Worm (Caenorhabditis elegans) whole organism, L3 larva: ENCODE data around the gene rla-2.

Experiments used
- R02D3.7 ChIP-seq: fragments of 150-350 bp; optimal IDR thresholded peaks from 2 replicates; lab custom pipeline; 2014; ENCODE audit warnings: missing biosample characterization, missing genetic modification characterization
- ZK546.5 ChIP-seq: sonication (generic microtip); optimal IDR thresholded peaks from 2 replicates; lab custom pipeline; 2017; ENCODE audit warnings: missing biosample characterization, missing genetic modification characterization
- ama-1 ChIP-seq: fragments of 150-350 bp; optimal IDR thresholded peaks from 2 replicates; lab custom pipeline; 2018
- ceh-16 ChIP-seq: sonication (generic microtip); optimal IDR thresholded peaks from 2 replicates; lab custom pipeline; 2017; ENCODE audit warnings: missing biosample characterization, missing genetic modification characterization
- ceh-28 ChIP-seq: fragments of 150-350 bp; optimal IDR thresholded peaks from 2 replicates; lab custom pipeline; 2014; ENCODE audit warnings: missing biosample characterization, missing genetic modification reagents, missing genetic modification characterization
- ceh-82 ChIP-seq: fragments of 150-350 bp; optimal IDR thresholded peaks from 2 replicates; lab custom pipeline; 2014; ENCODE audit warnings: missing biosample characterization, missing genetic modification characterization
- ceh-9 ChIP-seq: sonication (generic microtip); optimal IDR thresholded peaks from 2 replicates; lab custom pipeline; 2018; ENCODE audit warnings: missing biosample characterization, missing genetic modification characterization
- daf-12 ChIP-seq: fragments of 150-350 bp; optimal IDR thresholded peaks from 2 replicates; lab custom pipeline; 2014; ENCODE audit warnings: missing biosample characterization, missing genetic modification reagents, missing genetic modification characterization
- egl-27 ChIP-seq: sonication (generic microtip); optimal IDR thresholded peaks from 4 replicates; lab custom pipeline; 2017; ENCODE audit warnings: missing biosample characterization, missing genetic modification reagents, missing genetic modification characterization
- egl-5 ChIP-seq: fragments of 150-350 bp; optimal IDR thresholded peaks from 2 replicates; lab custom pipeline; 2017; ENCODE audit warnings: missing biosample characterization, missing genetic modification reagents, missing genetic modification characterization, inconsistent platforms
- elt-1 ChIP-seq: fragments of 150-350 bp; optimal IDR thresholded peaks from 2 replicates; lab custom pipeline; 2014; ENCODE audit warnings: missing biosample characterization, missing genetic modification characterization
- elt-2 ChIP-seq: sonication (generic microtip); optimal IDR thresholded peaks from 2 replicates; lab custom pipeline; 2016; ENCODE audit warnings: missing genetic modification reagents, mild to moderate bottlenecking, missing genetic modification characterization, missing compliant biosample characterization
- elt-3 ChIP-seq, 3 experiments: fragments of 150-350 bp in 1 of 3; sonication (generic microtip) in 2 of 3; optimal IDR thresholded peaks; 2 replicates in 2 of 3; 4 replicates in 1 of 3; lab custom pipeline; 2014 to 2017; ENCODE audit warnings: missing biosample characterization in 3 of 3, missing genetic modification characterization in 3 of 3
- fos-1 ChIP-seq: fragments of 150-350 bp; optimal IDR thresholded peaks from 2 replicates; lab custom pipeline; 2014; ENCODE audit warnings: missing biosample characterization, missing genetic modification characterization
- hmg-11 ChIP-seq: sonication (generic microtip); optimal IDR thresholded peaks from 2 replicates; lab custom pipeline; 2016; ENCODE audit warnings: missing genetic modification characterization, missing compliant biosample characterization
- lin-39 ChIP-seq: fragments of 150-350 bp; optimal IDR thresholded peaks from 2 replicates; lab custom pipeline; 2018; ENCODE audit warnings: missing biosample characterization, missing genetic modification reagents, missing genetic modification characterization
- lsy-12 ChIP-seq: sonication (generic microtip); optimal IDR thresholded peaks from 2 replicates; lab custom pipeline; 2016; ENCODE audit warnings: mild to moderate bottlenecking, missing genetic modification characterization, missing compliant biosample characterization
- mdl-1 ChIP-seq: fragments of 150-350 bp; optimal IDR thresholded peaks from 2 replicates; lab custom pipeline; 2014; ENCODE audit warnings: missing biosample characterization, missing genetic modification characterization
- nhr-11 ChIP-seq: fragments of 150-350 bp; optimal IDR thresholded peaks from 2 replicates; lab custom pipeline; 2014; ENCODE audit warnings: missing biosample characterization, missing genetic modification characterization
- nhr-23 ChIP-seq: fragments of 150-350 bp; optimal IDR thresholded peaks from 2 replicates; lab custom pipeline; 2014; ENCODE audit warnings: missing biosample characterization, missing genetic modification reagents, missing genetic modification characterization
- nhr-237 ChIP-seq: fragments of 150-350 bp; optimal IDR thresholded peaks from 2 replicates; lab custom pipeline; 2014; ENCODE audit warnings: missing biosample characterization, missing genetic modification characterization
- nhr-25 ChIP-seq: sonication (generic microtip); optimal IDR thresholded peaks from 2 replicates; lab custom pipeline; 2017; ENCODE audit warnings: missing biosample characterization, missing genetic modification characterization
- nhr-43 ChIP-seq: sonication (generic microtip); optimal IDR thresholded peaks from 2 replicates; lab custom pipeline; 2016; ENCODE audit warnings: mild to moderate bottlenecking, missing genetic modification characterization, missing compliant biosample characterization; ENCODE audit not compliant: poor library complexity, severe bottlenecking
- nhr-67 ChIP-seq: fragments of 150-350 bp; optimal IDR thresholded peaks from 2 replicates; lab custom pipeline; 2014; ENCODE audit warnings: missing biosample characterization, missing genetic modification characterization
- nhr-76 ChIP-seq: fragments of 150-350 bp; sonication (generic microtip); optimal IDR thresholded peaks from 5 replicates; lab custom pipeline; 2014; ENCODE audit warnings: missing biosample characterization, missing genetic modification characterization
- nhr-77 ChIP-seq: fragments of 150-350 bp; optimal IDR thresholded peaks from 2 replicates; lab custom pipeline; 2014; ENCODE audit warnings: missing biosample characterization, missing genetic modification characterization
- pha-4 ChIP-seq: fragments of 150-350 bp; optimal IDR thresholded peaks from 2 replicates; lab custom pipeline; 2014; ENCODE audit warnings: missing biosample characterization, missing genetic modification reagents, missing genetic modification characterization
- pqm-1 ChIP-seq: fragments of 150-350 bp; optimal IDR thresholded peaks from 2 replicates; lab custom pipeline; 2017; ENCODE audit warnings: missing biosample characterization, missing genetic modification characterization, inconsistent platforms
- skn-1 ChIP-seq: fragments of 150-350 bp; optimal IDR thresholded peaks from 2 replicates; lab custom pipeline; 2014; ENCODE audit warnings: missing biosample characterization, missing genetic modification characterization
- snpc-4 ChIP-seq: fragments of 150-350 bp; optimal IDR thresholded peaks from 2 replicates; lab custom pipeline; 2014; ENCODE audit warnings: missing biosample characterization, missing genetic modification characterization
- tbx-2 ChIP-seq: sonication (generic microtip); optimal IDR thresholded peaks from 2 replicates; lab custom pipeline; 2016; ENCODE audit warnings: mild to moderate bottlenecking, missing genetic modification characterization, missing compliant biosample characterization
- unc-62 ChIP-seq: fragments of 150-350 bp; sonication (generic microtip); optimal IDR thresholded peaks from 4 replicates; lab custom pipeline; 2014; ENCODE audit warnings: missing biosample characterization, missing genetic modification reagents, missing genetic modification characterization
- zag-1 ChIP-seq: fragments of 150-350 bp; optimal IDR thresholded peaks from 2 replicates; lab custom pipeline; 2014; ENCODE audit warnings: missing biosample characterization, missing genetic modification characterization
- ztf-11 ChIP-seq: fragments of 150-350 bp; optimal IDR thresholded peaks from 2 replicates; lab custom pipeline; 2014; ENCODE audit warnings: missing biosample characterization, missing genetic modification characterization
- ztf-4 ChIP-seq: fragments of 150-350 bp; optimal IDR thresholded peaks from 2 replicates; lab custom pipeline; 2014; ENCODE audit warnings: missing biosample characterization, missing genetic modification characterization

Gene rla-2

DNA sequence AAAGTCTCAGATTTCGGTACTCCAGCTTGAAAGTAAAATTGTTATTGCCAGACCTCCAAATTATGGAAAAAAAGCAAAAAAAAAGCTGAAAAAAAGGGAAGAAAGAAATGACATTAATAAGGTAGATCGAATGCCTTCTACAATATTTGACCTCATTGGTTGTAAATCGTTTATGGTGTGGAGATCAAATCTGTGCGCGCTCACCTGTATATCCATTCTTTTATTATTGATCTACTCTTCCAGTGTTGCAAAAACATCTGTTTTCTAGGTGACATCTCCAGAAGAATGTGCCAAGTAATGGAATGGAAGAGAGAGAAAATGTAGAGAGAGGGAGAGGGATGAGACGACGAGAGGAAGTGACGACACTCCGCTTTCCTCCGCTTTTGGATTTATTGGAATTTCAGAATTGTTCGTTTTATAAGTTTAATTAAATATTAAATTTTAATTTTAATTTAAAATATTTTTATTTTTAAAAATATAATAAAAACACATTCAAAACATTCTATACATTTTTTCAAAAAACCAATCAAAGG lies 45.7 kb upstream of the rla-2 start, which contains the start of the genes pik-1 and aptf-2:
Gene pik-1, plus strand, starts transcription at position 303 of the 533 bp plus-strand sequence.
Gene aptf-2, minus strand, starts transcription at position 313 of the 533 bp plus-strand sequence.
- TF ChIP-seq ceh-9 (no peak), unc-62 (GFP tag; lab: Kevin White, UChicago) (no peak), egl-5 (tag; lab: Kevin White, UChicago) (no peak), zag-1 (tag; lab: Kevin White, UChicago) (no peak), lsy-12 (tag; lab: Kevin White, UChicago) (no peak), fos-1 (tag; lab: Kevin White, UChicago) (no peak), ceh-16 (tag; lab: Kevin White, UChicago) (no peak), hmg-11 (tag; lab: Kevin White, UChicago) (peak; percentile 8), pha-4 (tag; lab: Kevin White, UChicago) (peak; percentile 47), elt-1 (tag; lab: Kevin White, UChicago) (no peak), ceh-82 (tag; lab: Kevin White, UChicago) (no peak), ama-1 (lab: Kevin White, UChicago) (no peak)

DNA sequence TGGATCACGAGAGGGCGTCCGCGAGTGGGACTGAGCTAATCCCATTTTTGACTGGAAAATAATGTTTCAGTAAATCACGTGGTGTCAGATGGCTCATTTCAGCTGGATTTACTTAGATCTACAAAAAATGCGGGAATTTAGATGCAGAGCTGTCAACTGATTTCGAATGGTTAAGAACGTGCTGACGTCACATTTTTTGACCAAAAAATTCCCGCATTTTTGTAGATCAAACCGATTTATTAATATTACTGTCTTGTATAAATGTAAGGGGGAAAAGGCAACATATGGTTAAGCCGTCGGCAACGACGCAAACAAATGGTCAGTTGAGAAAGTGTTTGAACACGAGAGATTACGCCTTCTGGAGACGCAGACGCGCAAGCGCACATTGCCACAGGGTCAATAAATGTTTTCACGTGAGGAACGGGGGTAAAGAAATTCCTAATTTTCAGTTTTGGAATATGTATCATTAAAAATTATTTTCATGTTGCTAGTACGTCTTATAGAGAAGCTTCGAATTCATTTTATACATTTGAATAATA lies 42.8 kb upstream of the rla-2 start, which contains the start of gene gcl-1:
Gene gcl-1, minus strand, starts transcription at position 51 of the 539 bp plus-strand sequence.
- TF ChIP-seq nhr-25 (tag; lab: Kevin White, UChicago) (no peak), pqm-1 (tag; lab: Kevin White, UChicago) (no peak), snpc-4 (peak; percentile 25), pha-4 (tag; lab: Kevin White, UChicago) (peak; percentile 62), hmg-11 (tag; lab: Kevin White, UChicago) (peak; percentile 50), elt-2 (tag; lab: Kevin White, UChicago) (peak; percentile 5)

DNA sequence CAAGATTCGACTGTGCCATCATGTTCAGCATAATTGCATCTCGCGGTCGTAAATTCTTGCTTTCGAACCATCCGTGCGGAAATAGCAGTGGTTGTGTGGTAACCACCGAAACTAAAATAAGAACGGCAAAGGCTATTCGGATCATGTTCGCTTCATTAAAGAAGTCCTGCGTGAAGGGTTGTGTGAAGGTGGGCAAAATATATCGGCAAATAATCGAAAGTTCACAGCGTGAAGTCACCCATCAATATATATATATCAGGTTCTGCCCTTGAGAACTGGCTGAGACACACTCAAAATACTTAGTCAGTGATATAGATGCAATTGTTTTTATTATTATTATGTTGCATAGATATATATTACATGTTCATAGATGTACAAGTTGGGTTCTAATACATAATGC lies 37.9 kb upstream of the rla-2 start, which contains the start of gene Y62E10A.19:
Gene Y62E10A.19, minus strand, starts transcription at position 289 of the 400 bp plus-strand sequence.
- TF ChIP-seq nhr-25 (tag; lab: Kevin White, UChicago) (peak; percentile 30), tbx-2 (tag; lab: Kevin White, UChicago) (no peak)

DNA sequence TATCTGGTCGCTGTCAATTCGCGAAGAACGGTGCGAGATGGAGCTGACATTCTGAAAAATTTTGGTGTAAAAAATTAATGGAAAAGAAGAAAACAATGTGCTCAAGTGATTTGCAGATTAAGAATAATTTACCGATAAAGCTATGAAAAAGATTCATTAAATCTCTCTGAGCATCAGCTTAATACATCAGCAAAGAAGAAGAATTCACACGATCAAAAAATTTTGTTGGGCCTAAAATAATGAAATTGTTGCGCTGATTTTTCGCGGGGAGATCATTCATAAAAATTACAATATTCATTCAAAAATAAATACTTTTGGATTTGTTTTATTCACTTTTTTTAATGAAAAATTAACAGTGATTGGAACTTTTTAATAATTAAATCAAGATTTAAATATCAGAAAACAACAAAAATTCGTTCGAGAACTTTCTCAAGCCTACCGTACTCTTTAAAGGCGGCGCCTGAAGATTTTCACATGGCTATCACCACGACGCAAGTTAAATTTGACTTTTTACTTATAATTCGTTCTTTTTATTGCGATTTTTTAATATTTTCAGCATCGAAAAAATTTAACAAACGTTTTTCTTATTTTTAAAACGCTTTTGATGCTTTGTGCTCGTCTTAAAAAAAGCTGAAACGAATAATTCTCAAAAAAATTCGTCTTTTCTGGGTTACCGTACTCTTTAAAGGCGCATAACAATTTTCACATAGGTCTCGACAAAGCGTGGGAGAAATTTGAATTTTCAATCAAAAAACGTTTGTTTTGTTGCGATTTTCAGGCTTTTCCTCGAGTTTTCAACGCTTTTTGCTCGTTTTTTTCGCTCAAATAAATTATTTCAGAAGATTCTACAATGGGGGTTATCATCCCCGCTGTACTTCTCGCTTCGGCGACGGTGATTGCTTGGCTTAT lies 30.6 kb upstream of the rla-2 start, which contains the start of the genes memi-2 and cyp-31A5:
Gene memi-2, minus strand, starts transcription at position 51 of the 909 bp plus-strand sequence.
Gene cyp-31A5, plus strand, starts transcription at position 834 of the 909 bp plus-strand sequence.
- TF ChIP-seq nhr-11 (tag; lab: Kevin White, UChicago) (no peak), ztf-11 (tag; lab: Kevin White, UChicago) (no peak), nhr-237 (tag; lab: Kevin White, UChicago) (no peak), ZK546.5 (tag; lab: Kevin White, UChicago) (no peak), nhr-76 (tag; lab: Kevin White, UChicago) (no peak), ztf-4 (tag; lab: Kevin White, UChicago) (no peak), egl-27 (tag; lab: Kevin White, UChicago) (no peak), skn-1 (tag; lab: Kevin White, UChicago) (no peak), nhr-43 (tag; lab: Kevin White, UChicago) (no peak), elt-1 (tag; lab: Kevin White, UChicago) (no peak), nhr-67 (tag; lab: Kevin White, UChicago) (no peak), lin-39 (no peak), daf-12 (no peak), nhr-77 (no peak), pha-4 (tag; lab: Kevin White, UChicago) (no peak), nhr-25 (tag; lab: Kevin White, UChicago) (no peak)
- TF ChIP-seq, all 47 proteins: peak for 0

DNA sequence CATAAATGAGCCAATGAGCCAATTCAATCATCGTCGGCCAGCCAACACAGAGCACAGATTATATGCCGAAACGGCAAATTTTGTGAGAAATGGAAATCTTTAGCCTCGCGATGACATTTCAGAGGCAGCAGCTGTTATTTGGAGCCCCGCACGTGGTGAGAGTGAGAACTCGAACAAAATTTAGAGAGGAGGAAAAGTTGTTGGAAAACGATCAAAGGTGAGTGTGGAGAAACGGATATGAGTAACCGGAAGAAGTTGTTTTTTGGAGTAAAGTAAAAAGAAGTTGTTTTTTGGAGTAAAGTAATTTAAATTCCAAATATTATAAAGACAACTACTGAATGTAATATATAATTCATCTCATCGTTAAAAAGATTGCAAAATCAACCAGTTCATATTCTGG lies 28.6 kb upstream of the rla-2 start, which contains the start of gene Y62E10A.13:
Gene Y62E10A.13, minus strand, starts transcription at position 326 of the 400 bp plus-strand sequence.
- TF ChIP-seq elt-1 (tag; lab: Kevin White, UChicago) = no peak
- no peak for TF ChIP-seq nhr-25 (tag; lab: Kevin White, UChicago)
- no peak for TF ChIP-seq lsy-12 (tag; lab: Kevin White, UChicago)
- no peak for TF ChIP-seq nhr-23 (tag; lab: Kevin White, UChicago)
- TF ChIP-seq unc-62 (GFP tag; lab: Kevin White, UChicago) = no peak
- TF ChIP-seq ZK546.5 (tag; lab: Kevin White, UChicago) = no peak
- TF ChIP-seq nhr-67 (tag; lab: Kevin White, UChicago) = no peak
- TF ChIP-seq ztf-11 (tag; lab: Kevin White, UChicago) = no peak
- TF ChIP-seq ceh-16 (tag; lab: Kevin White, UChicago) = no peak
- TF ChIP-seq ceh-28 (tag; lab: Kevin White, UChicago) = no peak
- TF ChIP-seq R02D3.7 (tag; lab: Kevin White, UChicago) = no peak
- no peak for TF ChIP-seq nhr-11 (tag; lab: Kevin White, UChicago)
- TF ChIP-seq tbx-2 (tag; lab: Kevin White, UChicago) = no peak
- TF ChIP-seq fos-1 (tag; lab: Kevin White, UChicago) = no peak
- TF ChIP-seq lin-39 = no peak
- TF ChIP-seq elt-3 (tag; optimal IDR thresholded peaks at IDR 0.05; lab: Kevin White, UChicago) = no peak
- TF ChIP-seq mdl-1 (tag; lab: Kevin White, UChicago) = no peak
- TF ChIP-seq ztf-4 (tag; lab: Kevin White, UChicago) = no peak
